Worm (Caenorhabditis elegans) whole organism, L3 larva: ENCODE results near the gene sto-6.

Experiments used
- ama-1 ChIP-seq: fragments of 150-350 bp; optimal IDR thresholded peaks from 2 replicates; lab custom pipeline; 2018
- ceh-16 ChIP-seq: sonication (generic microtip); optimal IDR thresholded peaks from 2 replicates; lab custom pipeline; 2017; ENCODE audit warnings: missing biosample characterization, missing genetic modification characterization
- lin-39 ChIP-seq: fragments of 150-350 bp; optimal IDR thresholded peaks from 2 replicates; lab custom pipeline; 2018; ENCODE audit warnings: missing biosample characterization, missing genetic modification reagents, missing genetic modification characterization
- nhr-28 ChIP-seq: fragments of 150-350 bp; optimal IDR thresholded peaks from 2 replicates; lab custom pipeline; 2014; ENCODE audit warnings: missing biosample characterization, missing genetic modification characterization
- unc-39 ChIP-seq: sonication (generic microtip); optimal IDR thresholded peaks from 4 replicates; lab custom pipeline; 2017; ENCODE audit warnings: missing biosample characterization, missing genetic modification characterization

- TF ChIP-seq lin-39 (tag; lab: Kevin White, UChicago) (no peak), ceh-16 (tag; lab: Kevin White, UChicago) (no peak), unc-39 (no peak), ama-1 (lab: Kevin White, UChicago) (no peak), nhr-28 (tag; lab: Kevin White, UChicago) (no peak)
Observed at ce11 chrX:11673063-11673759, 41.0 kb downstream of the sto-6 start.
